Fruit fly (Drosophila melanogaster): ENCODE results near the gene CG11755.

The CG11755 gene

dm6 chr3R:8659200-8659897 is 17.4 kb upstream of the CG11755 start (continued):
- TF ChIP-seq HHEX (GFP tag; optimal IDR thresholded peaks at IDR 0.05) (peak; percentile 69), cato (GFP tag; optimal IDR thresholded peaks at IDR 0.05; ENCODE audit: borderline replicate concordance) (no peak), tgo (GFP tag; IDR thresholded peaks at IDR 0.05) (peak; percentile 53), chinmo (GFP tag; IDR thresholded peaks at IDR 0.05; ENCODE audit: partially characterized antibody) (peak; percentile 21; the same call in 2 of the 4 replicates), CG18262 (tag; optimal IDR thresholded peaks at IDR 0.05) (peak; percentile 27), Elba2 (GFP tag; optimal IDR thresholded peaks at IDR 0.05) (peak; percentile 78), Six4 (GFP tag; optimal IDR thresholded peaks at IDR 0.05) (peak; percentile 32), CG3847 (GFP tag; IDR thresholded peaks at IDR 0.05) (peak; percentile 50), CG12942 (GFP tag; optimal IDR thresholded peaks at IDR 0.05) (peak; percentile 22), Aef1 (GFP tag; IDR thresholded peaks at IDR 0.05) (no peak), Sox100B (GFP tag; optimal IDR thresholded peaks at IDR 0.05) (peak; percentile 60), CG7745 (tag; optimal IDR thresholded peaks at IDR 0.05) (no peak), CG2199 (GFP tag; IDR thresholded peaks at IDR 0.05) (peak; percentile 94), br (optimal IDR thresholded peaks at IDR 0.05) (no peak), Nf-YB (GFP tag; optimal IDR thresholded peaks at IDR 0.05) (peak; percentile 7), shn (GFP tag; optimal IDR thresholded peaks at IDR 0.05) (peak; percentile 39), CG18619 (GFP tag; optimal IDR thresholded peaks at IDR 0.05) (peak; percentile 50), CG9215 (GFP tag; IDR thresholded peaks at IDR 0.05) (peak; percentile 33; the same call in 1 of the 2 replicates), nom (GFP tag; optimal IDR thresholded peaks at IDR 0.05) (peak; percentile 40), CG12299 (tag; optimal IDR thresholded peaks at IDR 0.05) (peak; percentile 69), Vsx1 (GFP tag; optimal IDR thresholded peaks at IDR 0.05) (peak; percentile 10), eve (GFP tag; optimal IDR thresholded peaks at IDR 0.05) (no peak), CG1792 (GFP tag; optimal IDR thresholded peaks at IDR 0.05) (no peak), exex (tag; optimal IDR thresholded peaks at IDR 0.05) (peak; percentile 69), Hr39 (optimal IDR thresholded peaks at IDR 0.05) (no peak), pita (GFP tag; optimal IDR thresholded peaks at IDR 0.05) (no peak), Rx (GFP tag; IDR thresholded peaks at IDR 0.05) (peak; percentile 20; the same call in 1 of the 2 replicates), CG32772 (GFP tag; IDR thresholded peaks at IDR 0.05) (peak; percentile 50; the same call in 1 of the 2 replicates), grn (GFP tag; optimal IDR thresholded peaks at IDR 0.05) (peak; percentile 45), CG13624 (GFP tag; optimal IDR thresholded peaks at IDR 0.05) (peak; percentile 59), CG12155 (GFP tag; optimal IDR thresholded peaks at IDR 0.05) (peak; percentile 48), CG1832 (GFP tag; optimal IDR thresholded peaks at IDR 0.05) (peak; percentile 80), sd (tag; optimal IDR thresholded peaks at IDR 0.05) (peak; percentile 53), ash1 (GFP tag; optimal IDR thresholded peaks at IDR 0.05) (peak; percentile 17), repo (GFP tag; optimal IDR thresholded peaks at IDR 0.05) (peak; percentile 26), crol (GFP tag; IDR thresholded peaks at IDR 0.05) (no peak), CG9437 (GFP tag; optimal IDR thresholded peaks at IDR 0.05) (peak; percentile 3), CG14050 (GFP tag; IDR thresholded peaks at IDR 0.05) (no peak), slbo (GFP tag; IDR thresholded peaks at IDR 0.05) (peak; percentile 64), Blimp-1 (GFP tag; optimal IDR thresholded peaks at IDR 0.05) (peak; percentile 45), jing (GFP tag; optimal IDR thresholded peaks at IDR 0.05) (no peak)

Measured in whole organism, embryonic.